Worm (Caenorhabditis elegans) whole organism, mixed stage, embryonic: ENCODE data around the gene fbxa-202.

Source experiments
- M03D4.4 ChIP-seq: sonication (generic microtip); optimal IDR thresholded peaks from 2 replicates; lab custom pipeline; 2017; ENCODE audit warnings: mild to moderate bottlenecking, missing genetic modification characterization, missing compliant biosample characterization
- bed-3 ChIP-seq: fragments of 200-800 bp; sonication (Bioruptor generic); optimal IDR thresholded peaks from 3 replicates; lab custom pipeline; 2018; ENCODE audit warnings: mild to moderate bottlenecking, missing genetic modification characterization, moderate library complexity, missing compliant biosample characterization
- blmp-1 ChIP-seq: fragments of 150-350 bp; optimal IDR thresholded peaks from 2 replicates; lab custom pipeline; 2014; ENCODE audit warnings: missing biosample characterization, missing genetic modification characterization
- ceh-39 ChIP-seq: fragments of 150-350 bp; optimal IDR thresholded peaks from 2 replicates; lab custom pipeline; 2014; ENCODE audit warnings: missing biosample characterization, missing genetic modification characterization
- ceh-43 ChIP-seq: fragments of 200-800 bp; sonication (Bioruptor generic); optimal IDR thresholded peaks from 2 replicates; lab custom pipeline; 2018; ENCODE audit warnings: mild to moderate bottlenecking, missing genetic modification characterization, moderate library complexity, missing compliant biosample characterization
- ceh-83 ChIP-seq: fragments of 200-800 bp; sonication (Bioruptor generic); optimal IDR thresholded peaks from 2 replicates; lab custom pipeline; 2018; ENCODE audit warnings: mild to moderate bottlenecking, missing genetic modification characterization, missing compliant biosample characterization
- ces-1 ChIP-seq: fragments of 150-350 bp; optimal IDR thresholded peaks from 2 replicates; lab custom pipeline; 2014; ENCODE audit warnings: missing biosample characterization, missing genetic modification reagents, missing genetic modification characterization
- cnd-1 ChIP-seq: fragments of 200-800 bp; sonication (Bioruptor generic); optimal IDR thresholded peaks from 2 replicates; lab custom pipeline; 2018; ENCODE audit warnings: mild to moderate bottlenecking, missing genetic modification characterization, missing compliant biosample characterization
- drap-1 ChIP-seq: fragments of 200-800 bp; sonication (Bioruptor generic); optimal IDR thresholded peaks from 3 replicates; lab custom pipeline; 2018; ENCODE audit warnings: mild to moderate bottlenecking, missing genetic modification characterization, missing compliant biosample characterization
- elt-1 ChIP-seq: sonication (generic microtip); optimal IDR thresholded peaks from 2 replicates; lab custom pipeline; 2017; ENCODE audit warnings: missing genetic modification characterization, mild to moderate bottlenecking, missing compliant biosample characterization, antibody characterized with exemption, moderate library complexity, borderline replicate concordance; ENCODE audit not compliant: insufficient read depth
- elt-3 ChIP-seq: fragments of 150-350 bp; optimal IDR thresholded peaks from 2 replicates; lab custom pipeline; 2014; ENCODE audit warnings: missing biosample characterization, missing genetic modification characterization
- flh-1 ChIP-seq: fragments of 200-800 bp; sonication (Bioruptor generic); optimal IDR thresholded peaks from 2 replicates; lab custom pipeline; 2018; ENCODE audit warnings: mild to moderate bottlenecking, missing genetic modification characterization, moderate library complexity, missing compliant biosample characterization
- hlh-1 ChIP-seq: fragments of 150-350 bp; optimal IDR thresholded peaks from 2 replicates; lab custom pipeline; 2014; ENCODE audit warnings: missing biosample characterization, missing genetic modification reagents, missing genetic modification characterization
- lin-13 ChIP-seq: fragments of 150-350 bp; optimal IDR thresholded peaks from 2 replicates; lab custom pipeline; 2014; ENCODE audit warnings: missing biosample characterization, missing genetic modification characterization
- lin-32 ChIP-seq: fragments of 200-800 bp; sonication (Bioruptor generic); optimal IDR thresholded peaks from 2 replicates; lab custom pipeline; 2018; ENCODE audit warnings: mild to moderate bottlenecking, missing genetic modification characterization, missing compliant biosample characterization
- lsy-2 ChIP-seq: fragments of 150-350 bp; optimal IDR thresholded peaks from 2 replicates; lab custom pipeline; 2014; ENCODE audit warnings: missing biosample characterization, missing genetic modification characterization
- mab-5 ChIP-seq: fragments of 150-350 bp; optimal IDR thresholded peaks from 2 replicates; lab custom pipeline; 2014; ENCODE audit warnings: missing biosample characterization, missing genetic modification characterization
- mls-2 ChIP-seq: sonication (generic microtip); optimal IDR thresholded peaks from 2 replicates; lab custom pipeline; 2016; ENCODE audit warnings: mild to moderate bottlenecking, missing genetic modification characterization, moderate library complexity, missing compliant biosample characterization
- nhr-12 ChIP-seq: fragments of 150-350 bp; optimal IDR thresholded peaks from 2 replicates; lab custom pipeline; 2014; ENCODE audit warnings: missing biosample characterization, missing genetic modification characterization
- nhr-2 ChIP-seq: fragments of 150-350 bp; optimal IDR thresholded peaks from 2 replicates; lab custom pipeline; 2014; ENCODE audit warnings: missing biosample characterization, missing genetic modification characterization
- nhr-237 ChIP-seq: fragments of 150-350 bp; optimal IDR thresholded peaks from 2 replicates; lab custom pipeline; 2014; ENCODE audit warnings: missing biosample characterization, missing genetic modification characterization
- nhr-28 ChIP-seq: fragments of 150-350 bp; optimal IDR thresholded peaks from 2 replicates; lab custom pipeline; 2014; ENCODE audit warnings: missing biosample characterization, missing genetic modification characterization
- nhr-76 ChIP-seq: sonication (generic microtip); optimal IDR thresholded peaks from 2 replicates; lab custom pipeline; 2017; ENCODE audit warnings: missing biosample characterization, missing genetic modification characterization
- pha-4 ChIP-seq: fragments of 150-350 bp; optimal IDR thresholded peaks from 2 replicates; lab custom pipeline; 2018; ENCODE audit warnings: missing biosample characterization, missing genetic modification reagents, missing genetic modification characterization
- sem-2 ChIP-seq: fragments of 200-800 bp; sonication (Bioruptor generic); optimal IDR thresholded peaks from 2 replicates; lab custom pipeline; 2018; ENCODE audit warnings: mild to moderate bottlenecking, missing genetic modification characterization, missing compliant biosample characterization
- snpc-4 ChIP-seq: fragments of 150-350 bp; optimal IDR thresholded peaks from 2 replicates; lab custom pipeline; 2014; ENCODE audit warnings: missing biosample characterization, missing genetic modification characterization
- sptf-1 ChIP-seq: sonication (generic microtip); optimal IDR thresholded peaks from 2 replicates; lab custom pipeline; 2017; ENCODE audit warnings: mild to moderate bottlenecking, missing genetic modification characterization, moderate library complexity, missing compliant biosample characterization
- tbx-8 ChIP-seq: fragments of 200-800 bp; sonication (Bioruptor generic); optimal IDR thresholded peaks from 2 replicates; lab custom pipeline; 2018; ENCODE audit warnings: mild to moderate bottlenecking, missing genetic modification characterization, moderate library complexity, missing compliant biosample characterization
- unc-120 ChIP-seq: sonication (generic microtip); optimal IDR thresholded peaks from 2 replicates; lab custom pipeline; 2017; ENCODE audit warnings: missing genetic modification characterization, missing compliant biosample characterization; ENCODE audit not compliant: poor library complexity, severe bottlenecking
- unc-39 ChIP-seq: fragments of 150-350 bp; optimal IDR thresholded peaks from 2 replicates; lab custom pipeline; 2014; ENCODE audit warnings: missing biosample characterization, missing genetic modification characterization
- unc-62 ChIP-seq: fragments of 150-350 bp; optimal IDR thresholded peaks from 2 replicates; lab custom pipeline; 2014; ENCODE audit warnings: missing biosample characterization, missing genetic modification reagents, missing genetic modification characterization
- zip-8 ChIP-seq: fragments of 150-350 bp; optimal IDR thresholded peaks from 2 replicates; lab custom pipeline; 2014; ENCODE audit warnings: missing biosample characterization, missing genetic modification characterization

Gene fbxa-202

ce11 chrV:6348133-6348532 is 21.1 kb downstream of the fbxa-202 start:
- TF ChIP-seq elt-1 (tag; lab: Kevin White, UChicago), result no peak
- no peak for TF ChIP-seq mls-2 (tag; lab: Kevin White, UChicago)
- TF ChIP-seq blmp-1 (tag; lab: Kevin White, UChicago), result no peak
- TF ChIP-seq ceh-39 (tag; lab: Kevin White, UChicago), result no peak
- TF ChIP-seq ceh-43, result no peak
- no peak for TF ChIP-seq lsy-2 (tag; lab: Kevin White, UChicago)
- TF ChIP-seq unc-62 (GFP tag; lab: Kevin White, UChicago), result no peak
- TF ChIP-seq ceh-83 (GFP tag; lab: Kevin White, UChicago), result no peak
- no peak for TF ChIP-seq elt-3 (tag; lab: Kevin White, UChicago)
- no peak for TF ChIP-seq zip-8 (tag; lab: Kevin White, UChicago)
- TF ChIP-seq unc-120 (tag; lab: Kevin White, UChicago), result no peak
- TF ChIP-seq drap-1 (GFP tag; lab: Kevin White, UChicago), result no peak
- no peak for TF ChIP-seq nhr-237
- TF ChIP-seq sem-2 (GFP tag; lab: Kevin White, UChicago), result no peak
- no peak for TF ChIP-seq snpc-4 (tag; lab: Kevin White, UChicago)
- TF ChIP-seq lin-13, result no peak
- no peak for TF ChIP-seq nhr-2 (tag; lab: Kevin White, UChicago)
- no peak for TF ChIP-seq ces-1
- TF ChIP-seq hlh-1 (tag; lab: Kevin White, UChicago), result no peak
- TF ChIP-seq flh-1, result no peak

- TF ChIP-seq mab-5 (tag; lab: Kevin White, UChicago) (no peak), sem-2 (GFP tag; lab: Kevin White, UChicago) (no peak), unc-39 (tag; lab: Kevin White, UChicago) (no peak), M03D4.4 (tag; lab: Kevin White, UChicago) (no peak), ceh-83 (GFP tag; lab: Kevin White, UChicago) (no peak), ces-1 (no peak), lin-13 (no peak), sptf-1 (tag; lab: Kevin White, UChicago) (no peak), elt-3 (tag; lab: Kevin White, UChicago) (no peak), lin-32 (GFP tag; lab: Kevin White, UChicago) (no peak), mls-2 (tag; lab: Kevin White, UChicago) (no peak), nhr-12 (tag; lab: Kevin White, UChicago) (no peak), zip-8 (tag; lab: Kevin White, UChicago) (no peak), lsy-2 (tag; lab: Kevin White, UChicago) (no peak), ceh-43 (no peak), snpc-4 (tag; lab: Kevin White, UChicago) (no peak), nhr-76 (tag; lab: Kevin White, UChicago) (no peak), tbx-8 (GFP tag; lab: Kevin White, UChicago) (no peak)
These were observed 22.5 kb downstream of the fbxa-202 start for ce11 chrV:6349597-6349996.

ce11 chrV:6350109-6350508 is 23.0 kb downstream of the fbxa-202 start:
- TF ChIP-seq ceh-83 (GFP tag; lab: Kevin White, UChicago), result no peak
- no peak for TF ChIP-seq bed-3 (GFP tag; lab: Kevin White, UChicago)
- TF ChIP-seq nhr-28 (tag; lab: Kevin White, UChicago), result no peak
- TF ChIP-seq ces-1, result no peak
- no peak for TF ChIP-seq nhr-76 (tag; lab: Kevin White, UChicago)
- no peak for TF ChIP-seq elt-3 (tag; lab: Kevin White, UChicago)
- no peak for TF ChIP-seq pha-4 (tag; lab: Kevin White, UChicago)
- no peak for TF ChIP-seq mls-2 (tag; lab: Kevin White, UChicago)
- no peak for TF ChIP-seq drap-1 (GFP tag; lab: Kevin White, UChicago)
- no peak for TF ChIP-seq flh-1
- TF ChIP-seq nhr-12 (tag; lab: Kevin White, UChicago), result no peak
- TF ChIP-seq cnd-1 (tag; lab: Kevin White, UChicago), result no peak
- TF ChIP-seq unc-39 (tag; lab: Kevin White, UChicago), result no peak
- TF ChIP-seq ceh-39 (tag; lab: Kevin White, UChicago), result no peak

- peak; percentile 95 for TF ChIP-seq blmp-1 (tag; lab: Kevin White, UChicago)
- TF ChIP-seq lin-13, result no peak
- TF ChIP-seq, all 35 proteins: peak for 1
These were observed 24.0 kb downstream of the fbxa-202 start for ce11 chrV:6351122-6351521.
